Fruit fly (Drosophila melanogaster): ENCODE data around the gene nis.

DNA sequence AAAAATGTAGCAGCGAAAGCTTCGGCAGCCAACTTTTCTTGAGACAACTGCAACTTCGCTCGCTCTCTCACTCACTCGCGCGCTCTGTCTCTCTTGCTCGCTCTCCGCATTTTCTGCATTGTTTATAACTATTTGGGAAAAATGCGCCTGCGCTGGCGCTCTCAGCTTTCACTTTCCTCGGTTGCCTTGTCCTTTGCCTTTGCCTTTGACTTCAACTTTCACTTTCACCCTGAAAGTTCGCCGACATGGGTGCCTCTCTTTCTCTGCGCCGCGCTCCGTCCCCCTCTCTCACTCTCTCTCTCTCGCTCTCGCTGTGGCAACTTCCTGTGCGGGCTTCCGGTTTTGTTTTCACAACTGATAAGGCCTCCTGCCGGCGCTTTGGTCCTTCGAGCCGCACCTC lies 30.8 kb upstream of the nis start:
- no peak for TF ChIP-seq CG8478 (optimal IDR thresholded peaks at IDR 0.05)
- TF ChIP-seq CTCF (optimal IDR thresholded peaks at IDR 0.05) = no peak
